Worm (Caenorhabditis elegans) whole organism, L1 larva: Measurements from ENCODE around the gene iscu-1.

Experiments used
- F16B12.6 ChIP-seq: fragments of 150-350 bp; optimal IDR thresholded peaks from 2 replicates; lab custom pipeline; 2014; ENCODE audit warnings: missing biosample characterization, missing genetic modification characterization
- Y116A8C.19 ChIP-seq: sonication (generic microtip); optimal IDR thresholded peaks from 2 replicates; lab custom pipeline; 2016; ENCODE audit warnings: missing compliant biosample characterization, missing genetic modification characterization, borderline replicate concordance
- aha-1 ChIP-seq: fragments of 150-350 bp; optimal IDR thresholded peaks from 2 replicates; lab custom pipeline; 2014; ENCODE audit warnings: missing biosample characterization, missing genetic modification characterization
- ama-1 ChIP-seq: fragments of 150-350 bp; optimal IDR thresholded peaks from 2 replicates; lab custom pipeline; 2014
- ceh-8 ChIP-seq: fragments of 200-800 bp; sonication (Bioruptor generic); optimal IDR thresholded peaks from 2 replicates; lab custom pipeline; 2018; ENCODE audit warnings: mild to moderate bottlenecking, missing genetic modification characterization, moderate library complexity, missing compliant biosample characterization
- ceh-82 ChIP-seq, 3 experiments: fragments of 150-350 bp in 1 of 3; sonication (generic microtip) in 2 of 3; optimal IDR thresholded peaks; 2 replicates each; lab custom pipeline; 2014 to 2017; ENCODE audit warnings: missing biosample characterization in 3 of 3, missing genetic modification characterization in 3 of 3
- ceh-88 ChIP-seq: fragments of 200-800 bp; sonication (Bioruptor generic); IDR thresholded peaks from 2 replicates; pipeline ENCODE4 v1.3.6; 2022; ENCODE audit warnings: missing genetic modification characterization, missing compliant biosample characterization
- ceh-90 ChIP-seq: sonication (generic microtip); optimal IDR thresholded peaks from 2 replicates; lab custom pipeline; 2016; ENCODE audit warnings: missing genetic modification characterization, missing compliant biosample characterization
- dpl-1 ChIP-seq, 3 experiments: fragments of 150-350 bp in 2 of 3; sonication (generic microtip) in 1 of 3; optimal IDR thresholded peaks; 2 replicates each; lab custom pipeline; 2014 to 2017; ENCODE audit warnings: missing biosample characterization in 3 of 3, missing genetic modification characterization in 3 of 3, missing genetic modification reagents in 3 of 3
- dsc-1 ChIP-seq: sonication (generic microtip); optimal IDR thresholded peaks from 2 replicates; lab custom pipeline; 2016; ENCODE audit warnings: mild to moderate bottlenecking, missing genetic modification characterization, missing compliant biosample characterization
- efl-1 ChIP-seq, 4 experiments: fragments of 150-350 bp; optimal IDR thresholded peaks in 3 of 4; peaks in 1 of 4; 1 replicate in 1 of 4; 2 replicates in 3 of 4; lab custom pipeline; 2014; ENCODE audit warnings: missing biosample characterization in 2 of 4, missing genetic modification characterization in 2 of 4, missing genetic modification reagents in 2 of 4
- efl-3 ChIP-seq: fragments of 200-800 bp; sonication (Bioruptor generic); optimal IDR thresholded peaks from 2 replicates; lab custom pipeline; 2018; ENCODE audit warnings: mild to moderate bottlenecking, missing genetic modification characterization, missing compliant biosample characterization
- egl-13 ChIP-seq: sonication (generic microtip); optimal IDR thresholded peaks from 2 replicates; lab custom pipeline; 2016; ENCODE audit warnings: missing genotype, missing genetic modification reagents, missing genetic modification characterization, missing compliant biosample characterization
- fkh-10 ChIP-seq: sonication (generic microtip); optimal IDR thresholded peaks from 2 replicates; lab custom pipeline; 2017; ENCODE audit warnings: missing biosample characterization, missing genetic modification reagents, missing genetic modification characterization
- fkh-4 ChIP-seq: sonication (generic microtip); optimal IDR thresholded peaks from 2 replicates; lab custom pipeline; 2016; ENCODE audit warnings: missing compliant biosample characterization, missing genetic modification characterization, borderline replicate concordance
- lin-13 ChIP-seq: fragments of 150-350 bp; optimal IDR thresholded peaks from 2 replicates; lab custom pipeline; 2014; ENCODE audit warnings: missing biosample characterization, missing genetic modification reagents, missing genetic modification characterization
- lir-3 ChIP-seq: sonication (generic microtip); optimal IDR thresholded peaks from 2 replicates; lab custom pipeline; 2016; ENCODE audit warnings: mild to moderate bottlenecking, missing genetic modification characterization, moderate library complexity, missing compliant biosample characterization; ENCODE audit not compliant: poor library complexity
- lsy-2 ChIP-seq, 2 experiments: fragments of 150-350 bp; optimal IDR thresholded peaks; 2 replicates each; lab custom pipeline; 2014; ENCODE audit warnings: missing biosample characterization in 2 of 2, missing genetic modification characterization in 2 of 2
- mef-2 ChIP-seq: fragments of 150-350 bp; optimal IDR thresholded peaks from 2 replicates; lab custom pipeline; 2014; ENCODE audit warnings: missing biosample characterization, missing genetic modification characterization
- nhr-84 ChIP-seq: sonication (generic microtip); optimal IDR thresholded peaks from 2 replicates; lab custom pipeline; 2017; ENCODE audit warnings: missing biosample characterization, missing genetic modification characterization
- nhr-85 ChIP-seq: sonication (generic microtip); peaks from one replicate; lab custom pipeline; 2016; ENCODE audit warnings: missing genetic modification characterization, inconsistent platforms, missing compliant biosample characterization
- nhr-90 ChIP-seq: sonication (generic microtip); optimal IDR thresholded peaks from 2 replicates; lab custom pipeline; 2016; ENCODE audit warnings: mild to moderate bottlenecking, missing genetic modification characterization, missing compliant biosample characterization; ENCODE audit not compliant: poor library complexity
- sox-4 ChIP-seq: sonication (generic microtip); optimal IDR thresholded peaks from 2 replicates; lab custom pipeline; 2016; ENCODE audit warnings: missing genetic modification characterization, missing compliant biosample characterization
- sup-37 ChIP-seq: fragments of 200-800 bp; sonication (Bioruptor generic); optimal IDR thresholded peaks from 2 replicates; lab custom pipeline; 2018; ENCODE audit warnings: mild to moderate bottlenecking, missing genetic modification characterization, missing compliant biosample characterization
- unc-30 ChIP-seq: sonication (generic microtip); optimal IDR thresholded peaks from 2 replicates; lab custom pipeline; 2017; ENCODE audit warnings: missing biosample characterization, missing genetic modification characterization
- unc-98 ChIP-seq: fragments of 200-800 bp; sonication (Bioruptor generic); IDR thresholded peaks from 2 replicates; pipeline ENCODE4 v1.3.6; 2022; ENCODE audit warnings: missing genetic modification characterization, missing compliant biosample characterization
- ztf-11 ChIP-seq, 2 experiments: sonication (generic microtip); optimal IDR thresholded peaks; 2 replicates each; lab custom pipeline; 2016 to 2017; ENCODE audit warnings: missing genetic modification characterization in 2 of 2, missing biosample characterization in 1 of 2, missing compliant biosample characterization in 1 of 2

Gene iscu-1

DNA sequence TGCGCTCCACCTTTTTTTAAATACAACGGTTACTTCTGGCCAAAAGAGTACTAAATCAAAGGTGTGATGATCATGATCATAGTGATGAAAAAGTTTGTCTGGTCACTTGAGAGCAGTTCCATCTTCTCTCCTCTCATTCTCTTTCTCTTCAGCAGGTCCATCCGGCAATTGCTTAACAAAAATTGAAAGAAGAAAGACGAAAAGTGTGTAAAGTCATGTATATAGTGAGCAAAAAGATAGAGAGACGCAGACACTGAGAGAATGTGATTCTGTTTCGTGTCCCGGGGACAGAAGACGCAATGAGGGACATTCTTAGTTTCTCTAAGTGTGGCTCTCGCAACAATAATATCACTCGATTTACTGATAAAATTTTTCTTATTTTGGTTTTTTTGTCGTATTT is 35.0 kb upstream of the iscu-1 start:
- TF ChIP-seq ama-1 (lab: Kevin White, UChicago) (no peak), efl-1 (optimal IDR thresholded peaks at IDR 0.05; lab: Kevin White, UChicago) (peak in 1 of 2 experiments; percentile 9), efl-1 (GFP tag; optimal IDR thresholded peaks at IDR 0.05 in 1 of 2; lab: Kevin White, UChicago) (no peak)
- TF ChIP-seq, all 84 proteins: peak for 1

DNA sequence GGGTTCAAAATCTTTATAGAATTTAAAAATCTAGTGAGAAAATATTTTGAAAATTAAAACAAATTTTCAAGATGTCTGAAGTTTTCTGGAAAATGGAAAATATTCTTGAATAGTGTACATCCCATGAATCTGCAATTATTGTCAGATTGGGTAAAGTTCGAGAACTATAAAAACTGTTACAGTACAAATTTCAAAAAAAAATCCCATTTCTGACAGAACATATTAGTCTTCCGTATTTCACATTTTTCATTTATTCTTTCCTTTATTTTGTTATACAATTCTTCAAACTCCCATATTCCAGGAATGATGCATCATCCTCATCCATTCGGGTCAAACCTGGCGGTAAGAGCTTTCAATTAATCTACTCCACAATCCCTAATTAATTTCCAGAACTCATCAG is 33.7 kb upstream of the iscu-1 start, which contains the start of gene sorb-1:
Gene sorb-1 (plus strand): TSS at position 301 of the 400 bp plus-strand sequence.
- no peak for TF ChIP-seq ceh-88 (GFP tag; lab: Robert Waterston, UW)
- no peak for TF ChIP-seq ceh-90 (tag; lab: Kevin White, UChicago)
- no peak for TF ChIP-seq nhr-84 (tag; lab: Kevin White, UChicago)
- no peak for TF ChIP-seq Y116A8C.19 (tag; lab: Kevin White, UChicago)
- no peak for TF ChIP-seq ceh-8 (GFP tag; lab: Kevin White, UChicago)

DNA sequence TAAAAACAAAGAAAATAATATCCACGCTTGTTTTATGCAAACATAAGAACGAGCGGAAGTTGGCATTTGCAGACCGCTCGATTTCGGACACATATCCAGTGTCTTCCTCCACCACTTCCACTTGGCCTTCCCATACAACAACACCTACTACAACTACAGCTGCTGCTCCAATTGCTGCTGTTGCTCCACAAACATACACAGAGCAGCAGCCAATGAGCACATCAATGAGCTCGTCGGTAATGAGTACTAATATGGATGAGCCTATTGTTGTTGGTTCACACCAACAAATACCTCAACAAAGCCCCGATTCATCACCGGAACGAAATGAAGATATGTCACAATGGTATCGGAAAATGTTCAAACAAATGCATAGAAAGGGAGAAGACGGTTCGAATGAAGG is 28.1 kb upstream of the iscu-1 start:
- TF ChIP-seq lsy-2 (tag; optimal IDR thresholded peaks at IDR 0.05; lab: Kevin White, UChicago) (no peak), mef-2 (tag; lab: Kevin White, UChicago) (no peak)

DNA sequence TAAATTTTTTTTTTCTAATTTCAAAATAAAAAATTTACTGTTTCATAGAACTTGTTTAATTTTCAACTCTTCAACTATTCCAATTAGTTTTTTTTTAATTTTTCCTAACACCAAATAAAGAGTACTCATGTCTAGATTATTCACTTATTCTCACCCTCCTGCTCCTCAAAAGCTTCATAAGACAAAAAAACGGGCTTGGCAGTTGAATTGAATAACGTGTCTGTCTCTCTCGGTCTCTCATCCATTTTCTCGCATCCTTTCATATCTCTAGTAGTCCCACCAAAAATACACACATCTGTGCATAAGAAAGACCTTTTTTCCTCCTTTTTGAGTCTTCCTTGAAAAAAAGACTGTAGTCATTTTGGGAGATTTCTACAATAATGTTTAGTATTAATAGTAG is 20.3 kb upstream of the iscu-1 start:
- no peak for TF ChIP-seq nhr-90 (tag; lab: Kevin White, UChicago)
- peak; percentile 6 for TF ChIP-seq fkh-10 (GFP tag; lab: Kevin White, UChicago)

DNA sequence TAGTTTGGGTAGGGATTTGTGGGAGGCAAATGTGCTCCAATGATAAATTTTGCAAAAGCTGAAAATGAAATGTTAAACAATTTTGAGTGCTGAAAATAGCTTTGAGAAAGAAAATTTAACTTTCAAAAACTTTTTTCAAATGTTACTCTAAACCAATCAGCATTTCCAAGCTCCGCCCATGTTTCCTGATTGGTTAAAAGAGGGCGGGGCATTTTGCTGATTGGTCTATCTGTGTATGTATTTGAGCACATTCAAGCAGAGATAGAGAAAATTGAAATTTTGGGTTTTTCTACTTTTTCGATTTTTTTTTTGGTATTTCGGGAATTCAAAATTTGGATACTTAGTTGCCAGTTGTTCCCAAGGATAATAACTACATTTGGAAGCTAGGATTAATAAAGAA is 19.1 kb upstream of the iscu-1 start:
- TF ChIP-seq unc-30 (tag; lab: Kevin White, UChicago) (no peak), sup-37 (GFP tag; lab: Kevin White, UChicago) (no peak), dpl-1 (GFP tag; optimal IDR thresholded peaks at IDR 0.05; lab: Kevin White, UChicago) (no peak), nhr-85 (tag; lab: Kevin White, UChicago) (no peak), lin-13 (GFP tag; lab: Kevin White, UChicago) (no peak), sox-4 (tag; lab: Kevin White, UChicago) (no peak), egl-13 (no peak), ceh-8 (GFP tag; lab: Kevin White, UChicago) (no peak), efl-1 (optimal IDR thresholded peaks at IDR 0.05; lab: Kevin White, UChicago) (no peak), efl-1 (GFP tag; optimal IDR thresholded peaks at IDR 0.05 in 1 of 2; lab: Kevin White, UChicago) (no peak), aha-1 (no peak), dsc-1 (tag; lab: Kevin White, UChicago) (no peak), F16B12.6 (tag; lab: Kevin White, UChicago) (no peak), unc-98 (GFP tag; lab: Robert Waterston, UW) (no peak), ceh-90 (tag; lab: Kevin White, UChicago) (no peak), fkh-4 (tag; lab: Kevin White, UChicago) (no peak), lir-3 (tag; lab: Kevin White, UChicago) (no peak)
- TF ChIP-seq, all 84 proteins: peak for 0

DNA sequence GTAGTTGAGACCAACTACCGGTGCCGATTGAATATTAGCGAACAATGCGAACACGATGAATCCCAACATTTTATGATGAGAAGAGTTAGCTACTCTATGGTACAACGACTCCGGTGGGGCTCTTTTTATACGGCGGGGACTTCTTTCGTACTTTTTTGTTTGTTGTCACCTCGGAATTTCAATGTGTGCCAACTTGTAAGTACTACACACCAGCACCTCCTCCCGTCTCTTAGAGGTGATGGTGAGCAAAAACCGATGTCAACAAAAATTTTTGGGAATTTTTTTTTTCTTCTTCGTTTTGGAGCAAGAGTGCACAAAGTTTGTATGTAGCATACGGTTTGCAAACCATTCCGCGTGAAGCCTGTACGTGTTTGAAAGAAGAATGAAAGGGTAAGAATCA is 9.2 kb upstream of the iscu-1 start, which contains the start of gene Y45F10D.2:
Gene Y45F10D.2 (minus strand): TSS at position 101 of the 400 bp plus-strand sequence.
- TF ChIP-seq ztf-11 (tag; optimal IDR thresholded peaks at IDR 0.05; lab: Kevin White, UChicago) (no peak), efl-1 (optimal IDR thresholded peaks at IDR 0.05; lab: Kevin White, UChicago) (no peak), efl-1 (GFP tag; optimal IDR thresholded peaks at IDR 0.05 in 1 of 2; lab: Kevin White, UChicago) (peak in 1 of 2 experiments; percentile 57)

DNA sequence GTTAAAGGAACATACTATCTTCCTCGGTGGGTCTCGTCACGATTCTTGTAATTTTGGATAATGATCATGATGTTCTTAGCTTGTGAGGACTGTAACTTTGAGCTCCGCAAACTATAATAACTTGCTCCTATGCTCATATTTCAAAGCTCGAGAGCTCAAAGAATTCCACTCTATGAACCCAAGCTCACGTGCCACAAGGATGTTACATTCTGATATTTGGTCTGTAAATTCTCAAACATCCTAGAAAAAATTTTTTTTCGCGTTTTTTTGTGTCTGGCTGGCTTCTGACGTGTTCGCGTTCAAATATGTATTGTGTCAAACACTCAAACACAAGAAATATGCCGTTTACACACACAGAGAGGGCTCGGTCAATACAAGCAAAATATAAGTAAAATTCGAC is 7.6 kb upstream of the iscu-1 start, which contains the start of gene Y45F10D.16:
Gene Y45F10D.16 (plus strand): TSS at position 301 of the 400 bp plus-strand sequence.
- TF ChIP-seq mef-2 (tag; lab: Kevin White, UChicago), result no peak
- TF ChIP-seq efl-3 (GFP tag; lab: Kevin White, UChicago), result no peak
- TF ChIP-seq aha-1, result no peak
- no peak for TF ChIP-seq fkh-10 (GFP tag; lab: Kevin White, UChicago)
- TF ChIP-seq ama-1 (lab: Kevin White, UChicago), result no peak
- no peak for TF ChIP-seq ceh-82 (tag; optimal IDR thresholded peaks at IDR 0.05; lab: Kevin White, UChicago)
